Worm (Caenorhabditis elegans) whole organism, L2 larva: ENCODE measurements around the gene fbxa-19.
A peak's percentile ranks its signal among the peaks of the same experiment; 100 is the strongest.

Experiments
- C34F6.9 ChIP-seq: fragments of 150-350 bp; optimal IDR thresholded peaks from 2 replicates; lab custom pipeline; 2014; ENCODE audit warnings: missing biosample characterization, missing genetic modification characterization
- F13H6.1 ChIP-seq: sonication (generic microtip); optimal IDR thresholded peaks from 2 replicates; lab custom pipeline; 2016; ENCODE audit warnings: missing genetic modification characterization, missing compliant biosample characterization
- R02D3.7 ChIP-seq: fragments of 150-350 bp; optimal IDR thresholded peaks from 2 replicates; lab custom pipeline; 2014; ENCODE audit warnings: missing biosample characterization, missing genetic modification characterization
- Y55F3AM.14 ChIP-seq: fragments of 200-800 bp; sonication (Bioruptor generic); optimal IDR thresholded peaks from 2 replicates; lab custom pipeline; 2018; ENCODE audit warnings: mild to moderate bottlenecking, missing genetic modification characterization, missing compliant biosample characterization
- ZK546.5 ChIP-seq: sonication (generic microtip); optimal IDR thresholded peaks from 2 replicates; lab custom pipeline; 2017; ENCODE audit warnings: missing biosample characterization, missing genetic modification characterization
- alr-1 ChIP-seq: fragments of 150-350 bp; optimal IDR thresholded peaks from 2 replicates; lab custom pipeline; 2014; ENCODE audit warnings: missing biosample characterization, missing genetic modification characterization
- aly-2 ChIP-seq: fragments of 150-350 bp; optimal IDR thresholded peaks from 2 replicates; lab custom pipeline; 2014; ENCODE audit warnings: missing biosample characterization, missing genetic modification characterization
- ama-1 ChIP-seq: fragments of 150-350 bp; optimal IDR thresholded peaks from 2 replicates; lab custom pipeline; 2018; ENCODE audit warnings: inconsistent platforms
- blmp-1 ChIP-seq: sonication (generic microtip); optimal IDR thresholded peaks from 2 replicates; lab custom pipeline; 2017; ENCODE audit warnings: missing genetic modification characterization, mild to moderate bottlenecking, missing compliant biosample characterization, antibody characterized with exemption, moderate library complexity; ENCODE audit not compliant: insufficient read depth
- ceh-16 ChIP-seq: fragments of 150-350 bp; optimal IDR thresholded peaks from 2 replicates; lab custom pipeline; 2014; ENCODE audit warnings: missing biosample characterization, missing genetic modification characterization
- ceh-82 ChIP-seq: fragments of 150-350 bp; optimal IDR thresholded peaks from 2 replicates; lab custom pipeline; 2014; ENCODE audit warnings: missing biosample characterization, missing genetic modification characterization
- crh-2 ChIP-seq: sonication (generic microtip); optimal IDR thresholded peaks from 2 replicates; lab custom pipeline; 2017; ENCODE audit warnings: missing biosample characterization, missing genetic modification characterization
- dmd-4 ChIP-seq: sonication (generic microtip); optimal IDR thresholded peaks from 2 replicates; lab custom pipeline; 2017; ENCODE audit warnings: missing biosample characterization, missing genetic modification characterization
- egl-27 ChIP-seq: sonication (generic microtip); optimal IDR thresholded peaks from 3 replicates; lab custom pipeline; 2017; ENCODE audit warnings: missing biosample characterization, missing genetic modification reagents, missing genetic modification characterization
- elt-3 ChIP-seq: sonication (generic microtip); optimal IDR thresholded peaks from 2 replicates; lab custom pipeline; 2017; ENCODE audit warnings: missing biosample characterization, missing genetic modification characterization
- fos-1 ChIP-seq: fragments of 150-350 bp; optimal IDR thresholded peaks from 2 replicates; lab custom pipeline; 2014; ENCODE audit warnings: missing biosample characterization, missing genetic modification characterization
- gmeb-1 ChIP-seq: fragments of 150-350 bp; optimal IDR thresholded peaks from 2 replicates; lab custom pipeline; 2014; ENCODE audit warnings: missing biosample characterization, missing genetic modification characterization
- lin-11 ChIP-seq: fragments of 150-350 bp; sonication (generic microtip); optimal IDR thresholded peaks from 2 replicates; lab custom pipeline; 2014; ENCODE audit warnings: missing biosample characterization, missing genetic modification characterization, inconsistent platforms, mixed read lengths
- lin-13 ChIP-seq: fragments of 150-350 bp; optimal IDR thresholded peaks from 2 replicates; lab custom pipeline; 2014; ENCODE audit warnings: missing biosample characterization, missing genetic modification reagents, missing genetic modification characterization
- lin-39 ChIP-seq: fragments of 150-350 bp; optimal IDR thresholded peaks from 2 replicates; lab custom pipeline; 2014; ENCODE audit warnings: missing biosample characterization, missing genetic modification reagents, missing genetic modification characterization
- mab-5 ChIP-seq: fragments of 150-350 bp; optimal IDR thresholded peaks from 2 replicates; lab custom pipeline; 2014; ENCODE audit warnings: missing biosample characterization, missing genetic modification characterization
- mbf-1 ChIP-seq: sonication (generic microtip); optimal IDR thresholded peaks from 2 replicates; lab custom pipeline; 2017; ENCODE audit warnings: missing biosample characterization, missing genetic modification characterization
- nhr-10 ChIP-seq: sonication (generic microtip); optimal IDR thresholded peaks from 2 replicates; lab custom pipeline; 2017; ENCODE audit warnings: missing biosample characterization, missing genetic modification characterization
- nhr-11 ChIP-seq: fragments of 150-350 bp; optimal IDR thresholded peaks from 2 replicates; lab custom pipeline; 2014; ENCODE audit warnings: missing biosample characterization, missing genetic modification characterization
- nhr-12 ChIP-seq: fragments of 150-350 bp; optimal IDR thresholded peaks from 2 replicates; lab custom pipeline; 2014; ENCODE audit warnings: missing biosample characterization, missing genetic modification characterization
- nhr-129 ChIP-seq: fragments of 150-350 bp; optimal IDR thresholded peaks from 2 replicates; lab custom pipeline; 2014; ENCODE audit warnings: missing biosample characterization, missing genetic modification characterization
- nhr-21 ChIP-seq: fragments of 150-350 bp; optimal IDR thresholded peaks from 2 replicates; lab custom pipeline; 2014; ENCODE audit warnings: missing biosample characterization, missing genetic modification characterization
- nhr-23 ChIP-seq: fragments of 150-350 bp; optimal IDR thresholded peaks from 2 replicates; lab custom pipeline; 2014; ENCODE audit warnings: missing biosample characterization, missing genetic modification reagents, missing genetic modification characterization
- nhr-237 ChIP-seq: fragments of 150-350 bp; optimal IDR thresholded peaks from 2 replicates; lab custom pipeline; 2014; ENCODE audit warnings: missing biosample characterization, missing genetic modification characterization
- nhr-25 ChIP-seq: fragments of 150-350 bp; sonication (generic microtip); optimal IDR thresholded peaks from 3 replicates; lab custom pipeline; 2014; ENCODE audit warnings: missing biosample characterization, missing genetic modification characterization
- nhr-6 ChIP-seq: fragments of 150-350 bp; optimal IDR thresholded peaks from 2 replicates; lab custom pipeline; 2014; ENCODE audit warnings: missing biosample characterization, missing genetic modification characterization
- nhr-77 ChIP-seq: fragments of 150-350 bp; optimal IDR thresholded peaks from 2 replicates; lab custom pipeline; 2014; ENCODE audit warnings: missing biosample characterization, missing genetic modification characterization
- peb-1 ChIP-seq: fragments of 150-350 bp; optimal IDR thresholded peaks from 2 replicates; lab custom pipeline; 2014; ENCODE audit warnings: missing biosample characterization, missing genetic modification characterization
- sem-4 ChIP-seq: fragments of 150-350 bp; optimal IDR thresholded peaks from 2 replicates; lab custom pipeline; 2014; ENCODE audit warnings: missing biosample characterization, missing genetic modification reagents, missing genetic modification characterization
- sma-3 ChIP-seq: sonication (generic microtip); optimal IDR thresholded peaks from 2 replicates; lab custom pipeline; 2016; ENCODE audit warnings: missing genetic modification reagents, missing genetic modification characterization, missing compliant biosample characterization
- sma-9 ChIP-seq, 2 experiments: fragments of 150-350 bp in 1 of 2; sonication (generic microtip) in 1 of 2; optimal IDR thresholded peaks; 2 replicates each; lab custom pipeline; 2014 to 2016; ENCODE audit warnings: missing genetic modification characterization in 2 of 2, mild to moderate bottlenecking in 1 of 2, missing biosample characterization in 1 of 2, missing compliant biosample characterization in 1 of 2, missing genetic modification reagents in 1 of 2, moderate library complexity in 1 of 2
- snpc-4 ChIP-seq: fragments of 150-350 bp; optimal IDR thresholded peaks from 2 replicates; lab custom pipeline; 2014; ENCODE audit warnings: missing biosample characterization, missing genetic modification characterization
- unc-39 ChIP-seq: fragments of 150-350 bp; optimal IDR thresholded peaks from 2 replicates; lab custom pipeline; 2014; ENCODE audit warnings: missing biosample characterization, missing genetic modification characterization
- unc-55 ChIP-seq: fragments of 150-350 bp; sonication (generic microtip); optimal IDR thresholded peaks from 3 replicates; lab custom pipeline; 2014; ENCODE audit warnings: missing biosample characterization, missing genetic modification reagents, missing genetic modification characterization
- unc-62 ChIP-seq: fragments of 150-350 bp; optimal IDR thresholded peaks from 2 replicates; lab custom pipeline; 2014; ENCODE audit warnings: missing biosample characterization, missing genetic modification reagents, missing genetic modification characterization
- ztf-1 ChIP-seq: fragments of 200-800 bp; sonication (Bioruptor generic); conservative IDR thresholded peaks from 2 replicates; pipeline ENCODE4 v1.3.6; 2022; ENCODE audit warnings: missing genetic modification characterization, missing compliant biosample characterization
- ztf-11 ChIP-seq: sonication (generic microtip); optimal IDR thresholded peaks from 2 replicates; lab custom pipeline; 2017; ENCODE audit warnings: missing biosample characterization, missing genetic modification characterization
- ztf-4 ChIP-seq: fragments of 150-350 bp; optimal IDR thresholded peaks from 2 replicates; lab custom pipeline; 2014; ENCODE audit warnings: missing biosample characterization, missing genetic modification characterization

fbxa-19 gene

ce11 chrIII:1279197-1279596, 36.0 kb upstream of the fbxa-19 start (continued):
- no peak for TF ChIP-seq blmp-1 (tag; lab: Kevin White, UChicago)
- no peak for TF ChIP-seq lin-39 (tag; lab: Kevin White, UChicago)
- no peak for TF ChIP-seq nhr-77 (tag; lab: Kevin White, UChicago)
- TF ChIP-seq mab-5 (tag; lab: Kevin White, UChicago) = no peak
- TF ChIP-seq nhr-237 (tag; lab: Kevin White, UChicago) = no peak
- TF ChIP-seq ama-1 (lab: Kevin White, UChicago) = no peak
- no peak for TF ChIP-seq nhr-21 (tag; lab: Kevin White, UChicago)
- no peak for TF ChIP-seq unc-62 (GFP tag; lab: Kevin White, UChicago)
- no peak for TF ChIP-seq ztf-1
- no peak for TF ChIP-seq peb-1
- TF ChIP-seq unc-39 = no peak
- TF ChIP-seq nhr-10 (tag; lab: Kevin White, UChicago) = no peak
- no peak for TF ChIP-seq egl-27 (tag; lab: Kevin White, UChicago)
- no peak for TF ChIP-seq nhr-6 (tag; lab: Kevin White, UChicago)
- TF ChIP-seq nhr-11 (tag; lab: Kevin White, UChicago) = no peak
- no peak for TF ChIP-seq sem-4 (tag; lab: Kevin White, UChicago)
- no peak for TF ChIP-seq ZK546.5
- no peak for TF ChIP-seq ztf-11

ce11 chrIII:1284584-1285046, 30.6 kb upstream of the fbxa-19 start, which contains the start of gene fbxa-37:
fbxa-37 (plus strand) TSS chrIII:1284996.
- TF ChIP-seq unc-39 (no peak), unc-62 (GFP tag; lab: Kevin White, UChicago) (no peak), nhr-237 (tag; lab: Kevin White, UChicago) (no peak), nhr-12 (tag; lab: Kevin White, UChicago) (no peak), alr-1 (no peak), dmd-4 (no peak), fos-1 (peak; percentile 20), ztf-4 (tag; lab: Kevin White, UChicago) (no peak), aly-2 (tag; lab: Kevin White, UChicago) (no peak), Y55F3AM.14 (GFP tag; lab: Kevin White, UChicago) (no peak), egl-27 (tag; lab: Kevin White, UChicago) (no peak), nhr-25 (no peak), nhr-21 (tag; lab: Kevin White, UChicago) (no peak), F13H6.1 (tag; lab: Kevin White, UChicago) (no peak), nhr-23 (tag; lab: Kevin White, UChicago) (no peak), sem-4 (tag; lab: Kevin White, UChicago) (no peak), ztf-11 (no peak), ztf-1 (no peak), blmp-1 (tag; lab: Kevin White, UChicago) (no peak), gmeb-1 (tag; lab: Kevin White, UChicago) (no peak), unc-55 (peak; percentile 82), elt-3 (no peak), nhr-129 (peak; percentile 98), ceh-16 (tag; lab: Kevin White, UChicago) (no peak), ZK546.5 (no peak), snpc-4 (no peak), lin-13 (GFP tag; lab: Kevin White, UChicago) (no peak), sma-9 (GFP tag; optimal IDR thresholded peaks at IDR 0.05; lab: Kevin White, UChicago) (no peak), sma-9 (tag; optimal IDR thresholded peaks at IDR 0.05; lab: Kevin White, UChicago) (no peak), sma-3 (GFP tag; lab: Kevin White, UChicago) (no peak), ceh-82 (tag; lab: Kevin White, UChicago) (no peak), R02D3.7 (tag; lab: Kevin White, UChicago) (no peak), crh-2 (tag; lab: Kevin White, UChicago) (peak; percentile 26), C34F6.9 (tag; lab: Kevin White, UChicago) (peak; percentile 67), lin-39 (tag; lab: Kevin White, UChicago) (no peak), lin-11 (no peak), nhr-10 (tag; lab: Kevin White, UChicago) (no peak), mbf-1 (no peak), nhr-6 (tag; lab: Kevin White, UChicago) (no peak)
